Fruit fly (Drosophila melanogaster) S2 (cell line): ENCODE data around the gene CG14325.

Experiments used
- CG8478 ChIP-seq: fragments of >200 bp; optimal IDR thresholded peaks from 2 replicates; lab custom pipeline; 2018
- CTCF ChIP-seq, 2 experiments: fragments of >200 bp; optimal IDR thresholded peaks; 2 replicates each; lab custom pipeline; 2018

CG14325 gene

dm6 chr3R:17624549-17624948 lies 2.4 kb upstream of the CG14325 start:
- no peak for TF ChIP-seq CTCF (optimal IDR thresholded peaks at IDR 0.05; lab: Kevin White, UChicago)
- no peak for TF ChIP-seq CG8478 (lab: Kevin White, UChicago)

DNA sequence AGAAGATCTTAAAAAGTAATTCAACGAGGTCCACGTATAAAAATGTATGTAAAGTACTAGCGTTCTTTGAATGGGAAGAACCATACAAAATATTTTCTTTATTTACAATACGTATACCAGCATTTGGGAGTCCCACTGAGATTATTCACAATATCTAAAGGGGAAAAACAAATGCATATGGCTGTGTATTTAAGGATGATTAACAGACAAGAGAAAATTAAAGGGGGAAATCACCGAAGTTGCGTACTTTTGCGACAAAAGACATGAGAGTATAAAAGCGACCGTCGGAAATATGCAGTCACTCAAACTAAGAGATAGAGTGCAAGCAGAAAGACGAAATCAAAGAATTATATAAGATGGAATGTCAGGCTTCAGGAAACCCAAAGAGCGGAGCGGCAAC lies 2.0 kb upstream of the CG14325 start, which contains the start of gene AttD:
TSS of gene AttD (plus strand) at position 301 of the 400 bp plus-strand sequence.
- TF ChIP-seq CTCF (optimal IDR thresholded peaks at IDR 0.05; lab: Kevin White, UChicago) = no peak
- TF ChIP-seq CG8478 (lab: Kevin White, UChicago) = no peak

DNA sequence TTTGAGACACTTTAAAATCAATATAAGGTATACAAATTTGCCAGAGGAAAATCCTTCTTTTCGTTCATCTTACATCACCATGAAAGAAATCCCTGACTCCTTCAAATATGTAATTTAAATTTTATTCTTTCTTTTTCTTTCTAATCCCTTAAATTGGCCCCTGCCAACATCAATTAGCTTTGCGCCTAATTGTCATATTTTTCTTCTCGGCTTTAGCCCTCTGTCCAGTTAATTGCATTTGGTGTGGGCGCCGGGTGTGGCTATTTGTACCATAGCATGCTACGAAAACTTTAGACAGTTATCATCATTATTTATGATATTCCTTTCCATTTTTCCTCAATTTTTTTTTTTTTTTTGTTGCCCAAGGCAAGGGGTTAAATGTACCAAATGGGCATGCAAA lies 3.5 kb downstream of the CG14325 start, which contains the start of gene CG43175:
TSS of gene CG43175 (plus strand) at position 301 of the 400 bp plus-strand sequence.
- no peak for TF ChIP-seq CG8478 (lab: Kevin White, UChicago)
- TF ChIP-seq CTCF (optimal IDR thresholded peaks at IDR 0.05; lab: Kevin White, UChicago) = no peak

dm6 chr3R:17631176-17631865 lies 4.4 kb downstream of the CG14325 start:
- no peak for TF ChIP-seq CG8478 (lab: Kevin White, UChicago)
- TF ChIP-seq CTCF (optimal IDR thresholded peaks at IDR 0.05; lab: Kevin White, UChicago) = no peak

- TF ChIP-seq CG8478 (lab: Kevin White, UChicago) (no peak), CTCF (optimal IDR thresholded peaks at IDR 0.05; lab: Kevin White, UChicago) (no peak)
Measured at dm6 chr3R:17644019-17644418, 17.1 kb downstream of the CG14325 start.

DNA sequence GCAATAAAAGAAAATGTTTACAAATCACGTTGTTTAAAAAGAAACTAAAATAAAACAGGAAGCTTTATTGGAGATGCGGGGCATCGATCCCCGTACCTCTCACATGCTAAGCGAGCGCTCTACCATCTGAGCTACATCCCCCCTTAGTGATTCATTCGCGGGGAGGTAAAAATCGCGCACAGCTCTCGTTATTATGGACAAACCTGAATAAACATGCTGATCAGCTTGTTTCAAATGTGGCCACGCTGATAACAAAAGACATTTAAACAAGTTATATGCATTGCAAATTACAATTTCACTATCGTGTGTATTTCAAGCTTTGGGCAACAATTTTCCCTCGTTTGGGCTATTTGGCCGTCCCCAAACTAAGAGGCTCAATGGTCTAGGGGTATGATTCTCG lies 18.3 kb downstream of the CG14325 start:
- TF ChIP-seq CTCF (optimal IDR thresholded peaks at IDR 0.05; lab: Kevin White, UChicago) (no peak), CG8478 (lab: Kevin White, UChicago) (no peak)

dm6 chr3R:17646102-17647050 lies 19.4 kb downstream of the CG14325 start:
- TF ChIP-seq CTCF (optimal IDR thresholded peaks at IDR 0.05; lab: Kevin White, UChicago) (no peak), CG8478 (lab: Kevin White, UChicago) (no peak)

DNA sequence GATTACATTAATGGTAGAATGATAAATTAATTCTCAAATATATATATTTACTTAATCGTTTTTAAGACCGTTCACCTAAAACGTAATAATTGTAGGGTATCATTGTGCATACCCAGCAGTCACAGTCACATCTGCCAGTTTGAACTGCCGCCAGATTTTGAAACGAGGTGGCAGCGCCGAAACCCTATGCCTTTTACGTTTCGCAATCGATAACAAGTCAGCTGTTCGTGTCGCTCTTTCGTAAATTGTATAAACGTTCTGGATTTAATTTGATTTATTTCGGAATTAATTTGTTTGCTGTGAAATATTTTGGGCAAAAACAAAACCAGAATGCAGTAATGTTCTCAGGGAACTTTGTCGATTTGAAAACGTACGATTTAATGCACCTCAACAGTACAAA lies 20.5 kb downstream of the CG14325 start, which contains the start of gene CG14322:
TSS of gene CG14322 (plus strand) at position 236 of the 400 bp plus-strand sequence.
- TF ChIP-seq CG8478 (lab: Kevin White, UChicago) (no peak), CTCF (optimal IDR thresholded peaks at IDR 0.05; lab: Kevin White, UChicago) (no peak)

DNA sequence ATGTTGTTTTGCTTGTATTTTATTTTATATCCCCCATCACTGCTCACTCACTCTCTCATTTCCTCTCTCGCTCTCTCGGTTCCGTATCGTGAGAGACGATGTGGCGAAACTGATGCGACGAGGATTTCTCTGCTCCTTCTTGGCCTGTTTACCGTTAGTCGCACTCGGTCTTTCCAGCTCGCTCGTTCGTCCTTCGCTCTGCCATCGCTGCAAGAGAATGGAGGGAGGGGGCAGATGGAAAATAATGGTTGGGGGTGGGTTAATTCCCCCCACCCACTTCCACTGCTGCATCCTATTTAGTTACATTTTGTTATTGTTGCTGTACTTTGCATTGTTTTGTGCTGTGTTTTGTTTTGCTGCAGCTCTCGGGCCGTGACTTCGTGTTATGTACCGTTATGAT lies 27.0 kb downstream of the CG14325 start:
- TF ChIP-seq CTCF (optimal IDR thresholded peaks at IDR 0.05; lab: Kevin White, UChicago) (no peak), CG8478 (lab: Kevin White, UChicago) (no peak)

DNA sequence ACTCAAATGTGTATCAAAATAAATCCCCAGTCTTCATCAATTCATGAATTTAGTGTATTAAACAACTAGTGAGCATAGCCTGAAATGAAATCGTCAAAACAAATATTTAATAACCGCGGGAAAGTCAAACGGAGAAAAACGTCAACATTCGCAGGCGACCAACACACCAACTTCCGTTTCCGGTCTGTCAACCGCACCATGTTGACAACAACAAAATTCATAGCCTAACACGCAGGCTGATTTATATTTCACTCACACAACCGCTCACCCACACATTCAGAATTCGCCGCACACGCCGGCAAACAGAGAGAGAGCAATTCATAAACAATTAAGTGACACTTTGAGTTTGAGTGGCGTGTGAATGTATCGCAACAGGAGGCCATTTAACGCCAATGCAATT lies 28.1 kb downstream of the CG14325 start:
- TF ChIP-seq CG8478 (lab: Kevin White, UChicago) = no peak
- TF ChIP-seq CTCF (optimal IDR thresholded peaks at IDR 0.05; lab: Kevin White, UChicago) = no peak

DNA sequence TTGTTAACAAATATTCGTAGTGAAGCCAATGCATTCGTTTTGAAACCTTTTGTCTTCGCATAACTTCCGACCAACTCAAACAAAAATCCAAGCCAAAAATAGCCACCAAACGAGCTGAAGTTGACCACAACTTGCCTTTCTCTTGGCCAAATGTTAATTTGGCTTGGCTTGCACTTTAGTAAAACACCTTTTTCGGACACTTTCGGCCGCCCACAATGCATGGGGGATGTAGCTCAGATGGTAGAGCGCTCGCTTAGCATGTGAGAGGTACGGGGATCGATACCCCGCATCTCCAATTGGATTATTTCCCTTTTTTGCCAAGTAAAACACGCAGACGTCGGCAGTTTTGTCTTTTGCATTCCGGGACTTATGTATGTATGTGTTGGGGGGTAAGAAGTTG lies 30.0 kb downstream of the CG14325 start:
- TF ChIP-seq CG8478 (lab: Kevin White, UChicago) = no peak
- TF ChIP-seq CTCF (optimal IDR thresholded peaks at IDR 0.05; lab: Kevin White, UChicago) = no peak

DNA sequence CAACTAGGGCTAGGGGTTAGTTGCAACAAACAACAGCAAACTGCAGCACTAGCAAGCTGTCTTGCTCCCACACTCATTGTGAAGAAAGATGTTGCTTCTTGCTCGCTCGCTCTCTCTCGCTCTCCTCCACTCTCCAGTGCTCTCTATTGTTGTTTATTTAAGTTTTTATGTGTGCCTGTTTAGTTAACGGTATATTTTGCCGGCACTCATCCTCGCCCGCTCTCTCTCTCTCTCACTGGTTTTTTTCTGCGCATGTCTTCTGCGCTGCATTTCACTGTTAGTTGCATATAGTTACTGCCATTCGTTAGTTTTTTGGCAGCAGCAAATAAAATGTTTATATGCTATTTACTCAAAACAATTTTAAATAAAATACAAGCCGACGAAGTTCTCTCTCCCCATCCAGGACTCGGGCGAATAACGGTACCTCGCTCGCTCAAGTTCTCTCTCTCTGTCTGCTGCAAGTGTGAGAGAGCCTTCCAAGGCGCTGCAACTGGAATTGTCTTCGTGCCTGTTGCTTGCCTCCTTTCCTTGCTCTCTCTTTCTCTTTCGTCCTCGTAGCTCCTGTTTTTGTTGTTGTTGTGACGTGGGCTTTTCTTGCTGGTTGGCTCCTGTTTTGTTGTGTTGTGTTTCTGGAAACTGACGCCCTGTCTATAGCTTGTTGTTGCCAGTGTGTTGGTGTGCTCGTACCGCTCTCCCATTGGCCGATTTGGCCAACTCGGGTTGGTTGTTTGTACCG lies 39.3 kb downstream of the CG14325 start:
- no peak for TF ChIP-seq CTCF (optimal IDR thresholded peaks at IDR 0.05; lab: Kevin White, UChicago)
- TF ChIP-seq CG8478 (lab: Kevin White, UChicago) = no peak

- TF ChIP-seq CTCF (optimal IDR thresholded peaks at IDR 0.05; lab: Kevin White, UChicago) (no peak), CG8478 (lab: Kevin White, UChicago) (no peak)
Measured at dm6 chr3R:17666797-17667156, 39.9 kb downstream of the CG14325 start.

dm6 chr3R:17667279-17667678 lies 40.4 kb downstream of the CG14325 start, which contains the start of gene CG45045:
CG45045 (plus strand) TSS chr3R:17667572.
- TF ChIP-seq CG8478 (lab: Kevin White, UChicago) = no peak
- TF ChIP-seq CTCF (optimal IDR thresholded peaks at IDR 0.05; lab: Kevin White, UChicago) = no peak
